Fruit fly (Drosophila melanogaster) S2 (cell line): Measurements from ENCODE around the gene upSET.

Source experiments
- CG8478 ChIP-seq: fragments of >200 bp; optimal IDR thresholded peaks from 2 replicates; lab custom pipeline; 2018
- CTCF ChIP-seq, 2 experiments: fragments of >200 bp; optimal IDR thresholded peaks; 2 replicates each; lab custom pipeline; 2018

DNA sequence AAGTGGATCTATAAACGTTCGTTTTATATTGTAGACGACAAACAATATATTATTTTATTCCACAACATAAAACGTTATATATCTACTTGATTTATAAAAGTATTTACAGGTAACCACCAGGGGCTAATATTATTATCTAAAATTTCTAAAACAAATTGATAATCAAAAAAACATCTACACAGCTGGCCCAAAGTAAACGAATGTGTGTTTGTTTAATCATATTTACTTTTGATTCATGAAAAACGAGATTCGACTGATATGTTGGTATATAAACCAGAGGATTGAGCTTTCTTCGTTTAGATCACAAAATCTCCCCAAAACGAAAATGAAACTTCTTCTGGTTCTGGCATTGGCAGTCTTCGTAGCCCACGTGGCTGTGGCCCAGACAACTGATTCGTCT, 15.6 kb upstream of the upSET start, which contains the start of gene CG17362:
- TF ChIP-seq CTCF (optimal IDR thresholded peaks at IDR 0.05; lab: Kevin White, UChicago), result no peak
- TF ChIP-seq CG8478, result no peak
